Fruit fly (Drosophila melanogaster): ENCODE data around the gene CG5282.

DNA sequence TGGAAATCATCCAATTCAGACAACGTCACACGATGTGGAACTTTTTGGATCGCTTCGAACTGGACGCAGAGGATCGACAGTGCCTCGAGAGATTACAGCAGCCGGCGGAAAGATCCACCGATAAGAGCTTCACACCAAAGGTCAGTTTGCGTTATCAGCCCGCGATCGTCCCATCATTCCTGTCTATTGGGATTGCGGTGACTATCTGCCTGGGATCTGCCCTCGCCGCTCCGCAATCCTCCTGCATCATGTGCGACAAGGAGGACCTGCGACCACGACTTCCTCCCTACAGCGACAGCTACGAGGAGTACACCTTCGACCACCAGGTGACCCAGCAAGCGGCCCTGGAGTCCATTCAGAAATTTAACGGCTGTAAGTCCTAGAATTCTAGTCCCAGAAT is 20.2 kb upstream of the CG5282 start:
- TF ChIP-seq psq (optimal IDR thresholded peaks at IDR 0.05) = no peak
- TF ChIP-seq Myc (optimal IDR thresholded peaks at IDR 0.05) = no peak
- no peak for TF ChIP-seq ttk (optimal IDR thresholded peaks at IDR 0.05)
- TF ChIP-seq Sin3A (optimal IDR thresholded peaks at IDR 0.05) = no peak

Measured in Kc167 (cell line).